Worm (Caenorhabditis elegans) whole organism, dauer: ENCODE measurements around the gene npr-16.

Experiments used
- unc-62 ChIP-seq: sonication (generic microtip); optimal IDR thresholded peaks from 2 replicates; lab custom pipeline; 2017; ENCODE audit warnings: missing biosample characterization, missing genetic modification reagents, missing genetic modification characterization

npr-16 gene

ce11 chrX:3518494-3518893 lies at the start of gene npr-16:
npr-16 (plus strand) TSS chrX:3518794.
- TF ChIP-seq unc-62 (GFP tag; lab: Kevin White, UChicago), result no peak

DNA sequence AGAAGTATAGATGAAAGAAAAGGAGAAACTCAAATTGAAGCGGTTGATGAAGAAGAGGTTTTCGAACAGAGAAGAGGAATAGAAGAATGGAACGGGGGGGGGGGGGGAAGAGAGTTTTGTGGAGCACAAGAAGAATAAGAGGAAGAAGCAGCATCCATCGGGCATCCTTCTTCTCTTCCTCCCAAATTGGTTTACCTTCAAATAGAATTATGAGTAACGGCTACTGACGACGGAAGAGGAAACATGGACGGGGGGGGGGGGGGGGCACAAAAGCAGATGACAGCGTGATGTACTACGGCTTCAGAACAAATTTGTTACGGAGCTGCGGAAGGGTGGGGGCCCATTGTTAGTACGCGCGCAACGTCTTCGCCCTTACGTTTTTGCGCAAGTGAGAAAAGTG lies 49.3 kb upstream of the npr-16 start:
- TF ChIP-seq unc-62 (GFP tag; lab: Kevin White, UChicago), result no peak

DNA sequence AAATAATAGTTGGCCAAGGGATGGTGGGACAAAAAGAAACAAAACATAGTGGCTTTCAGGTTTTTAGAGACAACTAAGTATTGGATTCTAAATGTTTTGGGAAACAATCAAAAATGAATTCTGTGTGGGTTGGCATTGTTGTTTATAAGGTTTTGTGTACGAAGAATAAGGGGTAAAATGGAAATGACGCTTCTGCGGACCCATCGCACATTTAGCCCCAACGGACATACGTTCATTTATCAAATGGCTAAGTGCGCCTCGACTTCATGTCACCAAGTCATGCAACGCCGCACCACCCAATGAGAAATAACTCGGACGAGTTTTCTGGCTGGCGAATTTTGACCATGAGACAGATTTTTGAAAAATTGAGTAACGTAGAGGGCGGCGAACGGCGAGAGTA lies 48.3 kb upstream of the npr-16 start:
- no peak for TF ChIP-seq unc-62 (GFP tag; lab: Kevin White, UChicago)

DNA sequence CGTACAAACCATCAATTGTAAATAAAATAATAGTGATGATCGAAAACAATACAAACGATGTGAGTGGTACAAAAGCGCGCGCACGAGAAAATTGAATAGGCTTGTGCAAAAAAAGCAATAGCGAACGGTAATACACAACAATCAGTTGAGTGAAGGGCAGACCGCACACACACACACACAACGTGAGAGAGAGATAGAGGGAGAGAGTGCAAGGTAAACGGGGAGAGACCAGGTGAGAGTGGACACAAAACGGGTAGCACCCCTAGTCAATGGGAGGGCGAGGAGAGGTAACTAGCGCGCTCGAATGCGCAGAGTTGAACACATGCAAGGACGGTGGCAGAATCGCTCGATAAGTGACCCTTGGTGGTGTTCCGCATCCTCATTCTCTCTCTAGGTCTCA lies 46.4 kb upstream of the npr-16 start:
- TF ChIP-seq unc-62 (GFP tag; lab: Kevin White, UChicago), result no peak

- no peak for TF ChIP-seq unc-62 (GFP tag; lab: Kevin White, UChicago)
Measured at ce11 chrX:3473793-3474192, 44.8 kb upstream of the npr-16 start.

ce11 chrX:3479950-3480349 lies 38.6 kb upstream of the npr-16 start, which contains the start of gene wrt-6:
wrt-6 (plus strand) TSS chrX:3480250.
- no peak for TF ChIP-seq unc-62 (GFP tag; lab: Kevin White, UChicago)

ce11 chrX:3488074-3488688 lies 30.4 kb upstream of the npr-16 start:
- TF ChIP-seq unc-62 (GFP tag; lab: Kevin White, UChicago), result no peak

- no peak for TF ChIP-seq unc-62 (GFP tag; lab: Kevin White, UChicago)
Measured at ce11 chrX:3488993-3489392, 29.6 kb upstream of the npr-16 start, which contains the start of gene C12D12.3. C12D12.3 (plus strand) TSS chrX:3489293.

ce11 chrX:3492431-3492830 lies 26.2 kb upstream of the npr-16 start:
- TF ChIP-seq unc-62 (GFP tag; lab: Kevin White, UChicago), result no peak

- TF ChIP-seq unc-62 (GFP tag; lab: Kevin White, UChicago), result no peak
Measured at ce11 chrX:3494634-3495033, 24.0 kb upstream of the npr-16 start.

DNA sequence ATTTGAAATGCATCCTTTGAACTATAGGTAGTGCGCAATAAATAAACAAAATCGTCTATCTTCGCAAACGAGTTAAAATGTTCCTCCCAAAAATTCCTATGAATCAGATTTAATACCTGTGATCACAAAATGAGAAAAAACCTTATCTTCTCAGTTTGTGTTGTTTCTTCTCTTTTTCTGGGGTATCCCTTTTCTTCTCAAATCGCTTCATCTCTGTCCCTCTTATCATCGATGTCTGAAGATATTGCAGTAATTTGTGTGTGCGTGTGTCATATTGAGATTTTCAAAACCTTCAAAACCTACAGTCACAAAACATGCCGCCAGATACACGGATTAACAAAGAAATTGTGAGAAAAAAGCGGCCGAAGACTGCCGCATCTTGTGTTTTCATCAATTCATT lies 22.8 kb upstream of the npr-16 start, which contains the start of gene glt-1:
Gene glt-1 (plus strand): TSS at position 251 of the 400 bp plus-strand sequence.
- no peak for TF ChIP-seq unc-62 (GFP tag; lab: Kevin White, UChicago)

- TF ChIP-seq unc-62 (GFP tag; lab: Kevin White, UChicago), result no peak
Measured at ce11 chrX:3498953-3499352, 19.6 kb upstream of the npr-16 start, which contains the start of gene C12D12.1. C12D12.1 (plus strand) TSS chrX:3499253.

ce11 chrX:3499867-3500266 lies 18.7 kb upstream of the npr-16 start:
- TF ChIP-seq unc-62 (GFP tag; lab: Kevin White, UChicago), result no peak

DNA sequence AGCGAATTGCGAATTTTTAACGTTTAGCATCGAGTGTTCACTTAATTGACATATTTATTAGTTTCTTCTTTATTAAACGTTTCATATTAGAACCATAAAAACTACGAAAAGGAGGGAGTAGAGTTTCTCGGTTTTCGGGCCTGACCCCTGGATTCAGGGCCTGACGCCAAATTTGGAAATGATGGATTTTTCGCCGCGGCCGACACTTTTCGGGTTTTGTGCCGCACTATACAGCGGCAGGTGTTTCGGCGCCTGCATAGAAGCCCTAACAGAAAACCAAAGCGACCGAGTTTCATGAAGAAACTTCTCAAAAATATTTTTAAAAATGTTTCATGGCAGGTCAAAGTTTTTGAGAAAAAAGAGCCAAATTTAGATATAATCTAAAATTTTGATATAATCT lies 18.2 kb upstream of the npr-16 start:
- TF ChIP-seq unc-62 (GFP tag; lab: Kevin White, UChicago), result no peak

DNA sequence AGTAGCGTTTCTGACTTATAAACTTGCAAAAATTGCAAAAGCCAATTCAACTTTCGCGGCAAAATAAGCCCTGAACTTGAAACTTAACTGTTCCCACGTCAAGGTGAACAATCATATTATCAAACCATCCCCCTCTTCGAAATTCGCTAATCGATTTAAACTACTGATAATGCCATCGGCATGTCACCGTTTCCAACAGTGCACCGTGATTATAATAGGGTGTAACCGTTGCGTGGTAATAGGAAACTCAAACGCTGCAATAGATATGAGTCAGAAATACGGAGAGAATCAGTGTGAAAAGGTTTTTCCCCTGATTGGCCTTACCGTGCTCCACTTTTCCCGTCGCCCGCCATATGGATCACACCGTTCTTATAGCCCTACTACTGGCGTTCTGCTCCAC lies 17.7 kb upstream of the npr-16 start:
- TF ChIP-seq unc-62 (GFP tag; lab: Kevin White, UChicago), result no peak

DNA sequence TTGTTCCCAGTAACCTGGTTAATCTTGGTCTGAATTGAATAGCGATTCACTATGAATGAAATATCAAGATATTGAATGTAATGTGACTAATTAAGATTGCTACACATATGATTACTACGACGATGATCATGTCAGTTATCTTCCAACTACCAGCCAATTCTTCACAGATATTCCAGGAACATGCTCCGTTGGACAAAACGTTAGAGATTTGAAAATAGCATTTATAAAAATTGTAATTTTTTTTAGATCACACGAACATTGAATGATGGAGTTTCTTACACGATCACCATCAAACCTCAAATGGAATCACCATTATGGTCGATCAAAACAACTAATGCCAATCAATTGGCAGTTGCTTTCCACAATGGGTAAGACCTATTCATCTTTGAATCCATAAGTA lies 15.6 kb upstream of the npr-16 start:
- TF ChIP-seq unc-62 (GFP tag; lab: Kevin White, UChicago), result no peak

DNA sequence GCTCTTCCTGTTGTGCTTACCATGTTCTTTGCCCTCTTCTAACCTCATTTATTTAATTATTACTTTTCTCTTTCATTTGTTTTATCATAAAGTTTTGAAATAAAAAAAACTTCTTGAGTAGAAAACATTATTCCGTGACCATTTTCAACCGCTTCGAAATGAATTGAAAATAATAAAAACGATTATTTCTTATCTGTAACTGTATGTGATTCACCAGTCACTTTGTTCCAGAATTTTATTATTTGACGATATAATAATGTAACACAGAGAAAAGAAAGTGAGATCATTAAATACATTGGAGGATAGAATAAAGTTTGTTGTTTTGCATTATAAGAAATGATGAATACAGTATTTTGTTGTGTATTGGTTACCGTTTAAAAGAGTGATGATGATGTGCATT lies 13.5 kb upstream of the npr-16 start:
- TF ChIP-seq unc-62 (GFP tag; lab: Kevin White, UChicago), result no peak
